Worm (Caenorhabditis elegans): ENCODE measurements around the gene srw-142.

srw-142 gene

ce11 chrV:2958202-2958601, at the start of gene srw-142:
srw-142 (minus strand) TSS chrV:2958302.
- no peak for TF ChIP-seq eor-1 (tag; optimal IDR thresholded peaks at IDR 0.05)
- TF ChIP-seq nfya-1 (tag; optimal IDR thresholded peaks at IDR 0.05; ENCODE audit: insufficient read depth), result no peak
- no peak for TF ChIP-seq fkh-10 (GFP tag; optimal IDR thresholded peaks at IDR 0.05)
- TF ChIP-seq elt-2 (tag; optimal IDR thresholded peaks at IDR 0.05), result no peak
- TF ChIP-seq lsy-12 (tag; optimal IDR thresholded peaks at IDR 0.05), result no peak
- TF ChIP-seq nhr-28 (tag; optimal IDR thresholded peaks at IDR 0.05), result no peak
- no peak for TF ChIP-seq unc-62 (GFP tag; optimal IDR thresholded peaks at IDR 0.05)
- TF ChIP-seq fkh-2 (tag; optimal IDR thresholded peaks at IDR 0.05), result no peak
- TF ChIP-seq pha-4 (tag; optimal IDR thresholded peaks at IDR 0.05), result no peak
- TF ChIP-seq pqm-1 (tag; optimal IDR thresholded peaks at IDR 0.05), result no peak
- no peak for TF ChIP-seq elt-3 (tag; optimal IDR thresholded peaks at IDR 0.05)
- no peak for TF ChIP-seq hmg-11 (tag; optimal IDR thresholded peaks at IDR 0.05)
- no peak for TF ChIP-seq egl-5 (tag; optimal IDR thresholded peaks at IDR 0.05)
- no peak for TF ChIP-seq ztf-4 (tag; optimal IDR thresholded peaks at IDR 0.05)
- TF ChIP-seq snpc-4 (tag; optimal IDR thresholded peaks at IDR 0.05), result no peak
- no peak for TF ChIP-seq daf-12 (tag; optimal IDR thresholded peaks at IDR 0.05)
- no peak for TF ChIP-seq nhr-237 (tag; optimal IDR thresholded peaks at IDR 0.05)

ce11 chrV:3005964-3006363, 47.9 kb upstream of the srw-142 start, which contains the start of gene srw-112:
srw-112 (minus strand) TSS chrV:3006064.
- TF ChIP-seq ceh-28 (tag; optimal IDR thresholded peaks at IDR 0.05) (no peak), ceh-9 (tag; optimal IDR thresholded peaks at IDR 0.05) (no peak), zag-1 (tag; optimal IDR thresholded peaks at IDR 0.05) (no peak), aly-2 (tag; optimal IDR thresholded peaks at IDR 0.05) (no peak), elt-3 (tag; optimal IDR thresholded peaks at IDR 0.05) (no peak), fkh-2 (tag; optimal IDR thresholded peaks at IDR 0.05) (no peak), jun-1 (tag; optimal IDR thresholded peaks at IDR 0.05) (no peak), nhr-25 (tag; optimal IDR thresholded peaks at IDR 0.05) (no peak), nhr-237 (tag; optimal IDR thresholded peaks at IDR 0.05) (no peak), nhr-43 (tag; optimal IDR thresholded peaks at IDR 0.05; ENCODE audit: poor library complexity, severe bottlenecking) (no peak), mml-1 (tag; optimal IDR thresholded peaks at IDR 0.05) (no peak), pha-4 (tag; optimal IDR thresholded peaks at IDR 0.05) (no peak), ceh-16 (tag; optimal IDR thresholded peaks at IDR 0.05) (no peak), nhr-12 (tag; optimal IDR thresholded peaks at IDR 0.05) (no peak), sea-2 (GFP tag; optimal IDR thresholded peaks at IDR 0.05) (no peak), lsy-12 (tag; optimal IDR thresholded peaks at IDR 0.05) (no peak), nhr-11 (tag; optimal IDR thresholded peaks at IDR 0.05) (no peak), elt-1 (tag; optimal IDR thresholded peaks at IDR 0.05) (no peak), snpc-4 (tag; optimal IDR thresholded peaks at IDR 0.05) (no peak), skn-1 (tag; optimal IDR thresholded peaks at IDR 0.05) (no peak)

DNA sequence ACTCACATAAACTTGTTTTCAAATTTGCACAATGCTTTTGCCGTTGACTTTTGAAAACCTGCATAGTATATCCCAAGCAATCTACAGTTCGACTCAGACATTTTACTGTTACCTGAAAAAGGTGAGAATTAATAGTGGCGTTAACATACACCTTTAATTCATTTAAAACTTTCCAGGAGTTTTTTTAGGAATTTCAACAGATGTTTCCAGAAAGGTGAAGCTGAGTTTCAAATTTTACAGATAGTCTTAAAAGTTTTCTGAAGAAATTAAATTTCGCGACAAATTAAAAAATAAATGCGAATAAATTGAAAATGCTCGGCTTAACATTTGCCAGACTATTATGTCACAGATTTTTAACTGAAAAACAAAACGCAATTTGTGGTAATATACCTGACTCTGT, 41.6 kb upstream of the srw-142 start, which contains the start of gene srw-119:
Gene srw-119, minus strand, starts transcription at position 101 of the 400 bp plus-strand sequence.
- TF ChIP-seq nhr-76 (tag; optimal IDR thresholded peaks at IDR 0.05), result no peak

DNA sequence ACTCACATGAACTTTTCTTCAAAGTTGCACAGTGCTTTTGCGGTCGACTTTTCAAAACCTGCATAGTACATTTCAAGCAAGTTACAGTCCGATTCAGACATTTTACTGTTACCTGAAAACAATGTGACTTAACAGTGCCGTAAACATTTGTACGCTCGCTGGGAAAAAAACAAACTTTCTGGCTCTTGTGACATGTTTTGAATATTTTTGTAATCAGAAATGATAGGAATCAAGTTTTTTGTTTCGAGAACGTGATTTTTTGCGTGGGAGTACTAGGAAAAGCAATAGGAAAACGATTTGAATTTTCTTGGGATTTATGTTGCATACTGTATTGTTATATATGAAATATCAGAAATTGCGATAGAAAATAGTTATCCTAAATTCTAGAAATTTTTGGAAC, 38.0 kb upstream of the srw-142 start, which contains the start of gene srw-120:
Gene srw-120, minus strand, starts transcription at position 101 of the 400 bp plus-strand sequence.
- TF ChIP-seq nhr-43 (tag; optimal IDR thresholded peaks at IDR 0.05; ENCODE audit: poor library complexity, severe bottlenecking) (no peak), R02D3.7 (tag; optimal IDR thresholded peaks at IDR 0.05) (no peak), hmg-11 (tag; optimal IDR thresholded peaks at IDR 0.05) (no peak), nhr-76 (tag; optimal IDR thresholded peaks at IDR 0.05) (no peak), egl-27 (tag; optimal IDR thresholded peaks at IDR 0.05) (no peak), nhr-23 (tag; optimal IDR thresholded peaks at IDR 0.05) (no peak), nhr-25 (tag; optimal IDR thresholded peaks at IDR 0.05) (no peak), pha-4 (tag; optimal IDR thresholded peaks at IDR 0.05) (no peak), daf-12 (tag; optimal IDR thresholded peaks at IDR 0.05) (no peak), mml-1 (tag; optimal IDR thresholded peaks at IDR 0.05) (no peak), egl-5 (tag; optimal IDR thresholded peaks at IDR 0.05) (no peak), lin-39 (tag; optimal IDR thresholded peaks at IDR 0.05) (no peak), jun-1 (tag; optimal IDR thresholded peaks at IDR 0.05) (no peak), nhr-237 (tag; optimal IDR thresholded peaks at IDR 0.05) (no peak), ztf-11 (tag; optimal IDR thresholded peaks at IDR 0.05) (no peak)
